Worm (Caenorhabditis elegans) whole organism, young adult: ENCODE data around the gene stg-2.

Experiments
- F52B5.7 ChIP-seq: sonication (generic microtip); optimal IDR thresholded peaks from 2 replicates; lab custom pipeline; 2016; ENCODE audit warnings: mild to moderate bottlenecking, missing genetic modification characterization, missing compliant biosample characterization
- Y67H2A.10 ChIP-seq: fragments of 200-800 bp; sonication (Bioruptor generic); conservative IDR thresholded peaks from 2 replicates; pipeline ENCODE4 v1.3.6; 2022; ENCODE audit warnings: missing genetic modification reagents, missing genetic modification characterization, missing compliant biosample characterization
- ama-1 ChIP-seq, 3 experiments: fragments of 150-350 bp in 1 of 3; sonication (generic microtip) in 2 of 3; optimal IDR thresholded peaks; 2 replicates each; lab custom pipeline; 2014 to 2018; ENCODE audit warnings: missing biosample characterization in 2 of 3, missing genetic modification characterization in 2 of 3, missing genetic modification reagents in 2 of 3
- aptf-2 ChIP-seq: fragments of 200-800 bp; sonication (Bioruptor generic); conservative IDR thresholded peaks from 2 replicates; pipeline ENCODE4 v1.3.6; 2022; ENCODE audit warnings: missing genetic modification reagents, missing genetic modification characterization, missing compliant biosample characterization
- attf-5 ChIP-seq: fragments of 200-800 bp; sonication (Bioruptor generic); optimal IDR thresholded peaks from 2 replicates; lab custom pipeline; 2018; ENCODE audit warnings: mild to moderate bottlenecking, missing genetic modification characterization, missing compliant biosample characterization
- ceh-40 ChIP-seq: fragments of 200-800 bp; sonication (Bioruptor generic); IDR thresholded peaks from 2 replicates; pipeline ENCODE4 v1.3.6; 2022; ENCODE audit warnings: missing genetic modification characterization, missing compliant biosample characterization
- dpl-1 ChIP-seq: fragments of 150-350 bp; optimal IDR thresholded peaks from 2 replicates; lab custom pipeline; 2014; ENCODE audit warnings: missing biosample characterization, missing genetic modification reagents, missing genetic modification characterization
- hmg-1.2 ChIP-seq: fragments of 200-800 bp; sonication (Bioruptor generic); IDR thresholded peaks from 2 replicates; pipeline ENCODE4 v1.3.6; 2022; ENCODE audit warnings: missing genetic modification reagents, missing genetic modification characterization, missing compliant biosample characterization
- rec-8 ChIP-seq, 2 experiments: sonication (generic microtip); optimal IDR thresholded peaks; 2 replicates each; lab custom pipeline; 2016; ENCODE audit warnings: mild to moderate bottlenecking in 2 of 2, missing genetic modification characterization in 2 of 2, missing genetic modification reagents in 2 of 2, missing genotype in 2 of 2, missing biosample characterization in 1 of 2, missing compliant biosample characterization in 1 of 2, moderate library complexity in 1 of 2
- snpc-4 ChIP-seq, 5 experiments: fragments of 150-350 bp in 1 of 5; sonication (generic microtip) in 4 of 5; optimal IDR thresholded peaks; 2 replicates each; lab custom pipeline; 2014 to 2018; ENCODE audit warnings: missing genetic modification characterization in 5 of 5, missing biosample characterization in 3 of 5, antibody characterized with exemption in 2 of 5, mild to moderate bottlenecking in 2 of 5, missing compliant biosample characterization in 2 of 5, missing genotype in 2 of 5, moderate library complexity in 2 of 5, missing genetic modification reagents in 1 of 5
- unc-62 ChIP-seq: fragments of 150-350 bp; optimal IDR thresholded peaks from 2 replicates; lab custom pipeline; 2014; ENCODE audit warnings: missing biosample characterization, missing genetic modification reagents, missing genetic modification characterization
- ztf-22 ChIP-seq: fragments of 200-800 bp; sonication (Bioruptor generic); optimal IDR thresholded peaks from 2 replicates; lab custom pipeline; 2018; ENCODE audit warnings: mild to moderate bottlenecking, missing genetic modification characterization, moderate library complexity, missing compliant biosample characterization
- ztf-28 ChIP-seq: fragments of 200-800 bp; sonication (Bioruptor generic); IDR thresholded peaks from 2 replicates; pipeline ENCODE4 v1.3.6; 2022; ENCODE audit warnings: missing genetic modification reagents, missing genetic modification characterization, missing compliant biosample characterization

- TF ChIP-seq unc-62 (GFP tag; lab: Kevin White, UChicago) (no peak), ama-1 (optimal IDR thresholded peaks at IDR 0.05; lab: Kevin White, UChicago) (no peak), ama-1 (GFP tag; optimal IDR thresholded peaks at IDR 0.05; lab: Kevin White, UChicago) (no peak), ztf-22 (GFP tag; lab: Kevin White, UChicago) (no peak), hmg-1.2 (GFP tag; lab: Robert Waterston, UW) (no peak), rec-8 (tag; optimal IDR thresholded peaks at IDR 0.05; lab: Kevin White, UChicago) (no peak), F52B5.7 (no peak), snpc-4 (GFP tag; optimal IDR thresholded peaks at IDR 0.05; lab: Kevin White, UChicago) (no peak), snpc-4 (tag; optimal IDR thresholded peaks at IDR 0.05; lab: Kevin White, UChicago) (no peak), ceh-40 (GFP tag; lab: Robert Waterston, UW) (no peak), aptf-2 (GFP tag; lab: Robert Waterston, UW) (no peak), ztf-28 (GFP tag; lab: Robert Waterston, UW) (no peak), Y67H2A.10 (GFP tag; lab: Robert Waterston, UW) (no peak), dpl-1 (GFP tag; lab: Kevin White, UChicago) (no peak), attf-5 (GFP tag; lab: Kevin White, UChicago) (no peak)
These were observed 40.8 kb downstream of the stg-2 start for ce11 chrX:8602722-8603427.
